Fruit fly (Drosophila melanogaster): Measurements from ENCODE around the gene sgl.
A peak's percentile ranks its signal among the peaks of the same experiment; 100 is the strongest.

The sgl gene

DNA sequence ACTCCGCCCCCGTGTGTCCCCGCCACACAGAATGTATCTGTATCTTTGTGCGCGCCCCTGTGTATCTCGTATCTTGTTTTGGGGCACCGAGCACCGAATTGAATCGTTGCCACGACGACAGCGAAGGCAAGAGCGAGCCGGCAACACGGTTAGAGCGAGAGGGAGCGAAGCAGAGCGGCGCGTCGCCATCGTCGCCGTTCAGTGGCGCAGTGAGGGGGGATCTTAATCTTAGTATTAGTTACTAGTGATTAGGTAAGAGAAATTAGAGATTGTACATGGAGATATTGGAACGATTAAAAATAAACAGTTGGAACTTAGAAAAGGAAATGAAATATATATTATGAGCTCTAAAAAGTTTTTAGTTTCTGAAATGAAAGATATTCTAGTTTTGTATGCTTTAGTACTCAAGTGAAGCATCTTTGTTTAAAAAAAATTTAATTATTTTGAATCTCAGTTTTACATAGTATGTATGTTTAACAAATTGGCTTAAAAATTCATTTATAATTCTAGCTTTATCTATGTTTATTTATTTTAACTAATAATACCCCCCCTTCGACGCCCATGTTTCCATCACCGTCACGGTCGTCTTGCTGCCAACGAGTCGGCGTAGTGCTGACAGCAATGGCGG, 24.5 kb upstream of the sgl start (continued):
- TF ChIP-seq CG15011 (GFP tag; optimal IDR thresholded peaks at IDR 0.05) (peak; percentile 93), mam (GFP tag; optimal IDR thresholded peaks at IDR 0.05) (peak; percentile 77), Dll (GFP tag; IDR thresholded peaks at IDR 0.05; ENCODE audit: partially characterized antibody) (no peak), CG12071 (GFP tag; optimal IDR thresholded peaks at IDR 0.05) (peak; percentile 52), az2 (GFP tag; optimal IDR thresholded peaks at IDR 0.05) (peak; percentile 89), CG1647 (GFP tag; optimal IDR thresholded peaks at IDR 0.05) (no peak), D19B (GFP tag; optimal IDR thresholded peaks at IDR 0.05) (peak; percentile 90), schlank (tag; optimal IDR thresholded peaks at IDR 0.05) (peak; percentile 7), toy (GFP tag; IDR thresholded peaks at IDR 0.05) (0 out of 2 replicates have a peak, but pooled peaks have one; percentile 36), ERR (GFP tag; optimal IDR thresholded peaks at IDR 0.05) (no peak), HLH54F (GFP tag; optimal IDR thresholded peaks at IDR 0.05) (peak; percentile 34), CG17328 (GFP tag; IDR thresholded peaks at IDR 0.05) (peak; percentile 60; the same call in 1 of the 2 replicates), chinmo (GFP tag; IDR thresholded peaks at IDR 0.05; ENCODE audit: partially characterized antibody) (no peak), ab (GFP tag; optimal IDR thresholded peaks at IDR 0.05) (no peak), dpn (GFP tag; optimal IDR thresholded peaks at IDR 0.05) (peak; percentile 77), corto (GFP tag; optimal IDR thresholded peaks at IDR 0.05) (no peak), CG8765 (GFP tag; IDR thresholded peaks at IDR 0.05) (peak; percentile 32), CG34422 (GFP tag; IDR thresholded peaks at IDR 0.05) (peak; percentile 84), CG2116 (GFP tag; optimal IDR thresholded peaks at IDR 0.05) (peak; percentile 58), klu (GFP tag; IDR thresholded peaks at IDR 0.05) (peak; percentile 90), CG10654 (GFP tag; optimal IDR thresholded peaks at IDR 0.05) (peak; percentile 89), Lhr (GFP tag; optimal IDR thresholded peaks at IDR 0.05) (peak; percentile 58), sc (optimal IDR thresholded peaks at IDR 0.05) (no peak), sc (GFP tag; optimal IDR thresholded peaks at IDR 0.05) (peak; percentile 89), Hmx (GFP tag; optimal IDR thresholded peaks at IDR 0.05) (peak; percentile 80), Lpt (GFP tag; optimal IDR thresholded peaks at IDR 0.05) (no peak), Gsc (GFP tag; IDR thresholded peaks at IDR 0.05) (peak; percentile 66; the same call in 1 of the 2 replicates), dmrt99B (tag; optimal IDR thresholded peaks at IDR 0.05) (peak; percentile 96), Fer3 (tag; optimal IDR thresholded peaks at IDR 0.05) (peak; percentile 84), CG31224 (GFP tag; IDR thresholded peaks at IDR 0.05) (peak; percentile 68), CG6765 (GFP tag; optimal IDR thresholded peaks at IDR 0.05) (peak; percentile 90), CG8359 (GFP tag; optimal IDR thresholded peaks at IDR 0.05; ENCODE audit: borderline replicate concordance) (peak; percentile 81), gce (GFP tag; IDR thresholded peaks at IDR 0.05) (peak; percentile 45; the same call in 1 of the 3 replicates), Meics (GFP tag; optimal IDR thresholded peaks at IDR 0.05) (peak; percentile 94), btn (GFP tag; optimal IDR thresholded peaks at IDR 0.05) (peak; percentile 7), CG42726 (GFP tag; IDR thresholded peaks at IDR 0.05; ENCODE audit: partially characterized antibody) (no peak), ham (GFP tag; IDR thresholded peaks at IDR 0.05) (no peak), CG6813 (GFP tag; optimal IDR thresholded peaks at IDR 0.05) (peak; percentile 88), CG1792 (GFP tag; optimal IDR thresholded peaks at IDR 0.05) (peak; percentile 65), CG18764 (GFP tag; optimal IDR thresholded peaks at IDR 0.05) (peak; percentile 82), CG14667 (GFP tag; IDR thresholded peaks at IDR 0.05) (peak; percentile 88), kni (GFP tag; optimal IDR thresholded peaks at IDR 0.05) (peak; percentile 91), NC2α (GFP tag; optimal IDR thresholded peaks at IDR 0.05) (no peak), CG2199 (GFP tag; IDR thresholded peaks at IDR 0.05) (0 out of 3 replicates have a peak, but pooled peaks have one; percentile 11), pho (GFP tag; optimal IDR thresholded peaks at IDR 0.05) (peak; percentile 45), Atf-2 (GFP tag; optimal IDR thresholded peaks at IDR 0.05) (peak; percentile 49), CG12769 (tag; optimal IDR thresholded peaks at IDR 0.05) (peak; percentile 33), CG12155 (GFP tag; optimal IDR thresholded peaks at IDR 0.05) (peak; percentile 73), Hsf (GFP tag; optimal IDR thresholded peaks at IDR 0.05) (peak; percentile 71), Ets65A (GFP tag) (peak; percentile 93)

Data from whole organism, embryonic.